Fruit fly (Drosophila melanogaster) S2 (cell line): ENCODE results near the gene Hakai.

Experiments used
- CG8478 ChIP-seq: fragments of >200 bp; optimal IDR thresholded peaks from 2 replicates; lab custom pipeline; 2018
- CTCF ChIP-seq, 2 experiments: fragments of >200 bp; optimal IDR thresholded peaks; 2 replicates each; lab custom pipeline; 2018

Gene Hakai

DNA sequence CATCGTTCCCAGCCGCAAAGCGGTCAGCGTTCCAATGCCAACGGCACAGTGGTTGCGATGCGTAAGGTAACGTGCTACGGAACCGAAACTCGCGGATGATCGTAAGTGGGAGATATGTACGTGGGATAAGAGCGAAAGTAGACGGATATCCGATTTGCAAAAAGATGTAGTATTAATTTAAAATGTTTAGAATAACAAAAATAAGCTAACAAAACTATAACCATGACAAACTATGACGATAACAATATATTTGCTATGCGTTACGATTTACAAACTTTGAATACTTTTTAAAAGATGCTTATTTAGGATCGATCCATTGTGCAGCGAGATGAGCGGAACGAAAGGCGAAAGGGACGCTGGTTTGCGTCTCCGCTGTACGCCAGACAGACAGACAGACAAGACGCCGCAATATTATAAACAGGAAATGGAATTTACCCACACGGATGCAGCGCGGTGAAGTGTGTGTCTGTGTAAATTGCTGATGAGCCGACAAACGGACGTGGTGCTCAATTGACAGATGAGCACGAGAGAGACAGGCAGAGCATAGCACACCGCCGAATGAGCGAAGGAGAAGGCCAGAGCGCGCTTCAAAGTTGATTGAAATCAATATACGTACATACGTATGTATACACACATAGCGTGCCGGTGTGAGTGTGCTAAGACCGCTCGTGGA lies 6.5 kb downstream of the Hakai start:
- TF ChIP-seq CG8478 (lab: Kevin White, UChicago) = no peak
- TF ChIP-seq CTCF (optimal IDR thresholded peaks at IDR 0.05; lab: Kevin White, UChicago) = peak in 1 of 2 experiments; percentile 40

DNA sequence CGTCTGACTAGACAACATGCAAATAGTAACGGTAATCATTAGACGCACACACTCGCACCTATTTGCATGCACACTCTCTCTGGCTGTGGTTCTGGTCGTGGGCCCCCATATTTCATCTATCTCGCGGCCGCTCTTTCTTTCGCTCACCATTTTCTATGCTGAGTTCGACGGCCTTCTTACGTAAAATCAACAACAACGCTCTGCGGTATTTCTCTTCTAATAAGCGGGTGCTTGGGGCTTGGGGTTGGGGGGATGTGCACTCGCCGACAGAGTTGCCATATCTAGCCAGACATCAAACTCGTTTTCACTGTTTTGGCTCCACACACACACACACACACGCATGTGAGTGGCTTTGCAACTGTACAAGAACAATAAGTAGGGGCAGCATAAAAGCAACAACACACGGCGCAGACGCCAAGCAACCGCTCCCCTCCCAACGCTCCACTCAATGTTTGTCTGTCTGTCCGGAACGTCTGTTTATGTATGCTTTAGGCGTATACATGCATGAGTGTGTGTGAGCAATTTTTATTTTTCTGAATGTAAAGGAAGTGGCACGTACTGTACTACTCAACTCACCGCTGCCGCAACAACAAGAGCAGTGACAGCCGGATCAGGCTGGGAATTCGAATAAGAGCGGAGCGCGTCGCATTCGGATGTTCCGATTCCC lies 7.2 kb downstream of the Hakai start:
- TF ChIP-seq CTCF (optimal IDR thresholded peaks at IDR 0.05; lab: Kevin White, UChicago) (no peak), CG8478 (lab: Kevin White, UChicago) (no peak)

DNA sequence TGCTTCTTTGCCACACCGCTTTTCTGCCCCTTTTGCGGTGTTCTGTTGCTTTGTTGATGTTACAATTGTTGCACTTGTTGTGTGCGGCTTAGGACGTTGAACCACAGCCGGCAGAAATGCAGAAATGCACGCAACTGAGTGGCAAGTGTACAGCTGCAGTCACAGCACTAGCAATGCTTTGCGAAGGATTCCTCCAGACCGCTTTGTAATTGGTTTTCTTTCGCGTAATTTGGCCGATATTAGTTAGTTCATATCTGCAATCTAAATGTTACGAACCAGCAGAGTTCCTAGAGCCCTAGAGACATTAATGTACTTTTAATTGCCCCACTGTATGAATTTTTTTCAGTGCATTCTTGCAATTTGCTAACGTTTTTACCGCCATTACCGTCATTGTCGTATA lies 7.9 kb downstream of the Hakai start:
- TF ChIP-seq CTCF (optimal IDR thresholded peaks at IDR 0.05; lab: Kevin White, UChicago) = no peak
- TF ChIP-seq CG8478 (lab: Kevin White, UChicago) = no peak

DNA sequence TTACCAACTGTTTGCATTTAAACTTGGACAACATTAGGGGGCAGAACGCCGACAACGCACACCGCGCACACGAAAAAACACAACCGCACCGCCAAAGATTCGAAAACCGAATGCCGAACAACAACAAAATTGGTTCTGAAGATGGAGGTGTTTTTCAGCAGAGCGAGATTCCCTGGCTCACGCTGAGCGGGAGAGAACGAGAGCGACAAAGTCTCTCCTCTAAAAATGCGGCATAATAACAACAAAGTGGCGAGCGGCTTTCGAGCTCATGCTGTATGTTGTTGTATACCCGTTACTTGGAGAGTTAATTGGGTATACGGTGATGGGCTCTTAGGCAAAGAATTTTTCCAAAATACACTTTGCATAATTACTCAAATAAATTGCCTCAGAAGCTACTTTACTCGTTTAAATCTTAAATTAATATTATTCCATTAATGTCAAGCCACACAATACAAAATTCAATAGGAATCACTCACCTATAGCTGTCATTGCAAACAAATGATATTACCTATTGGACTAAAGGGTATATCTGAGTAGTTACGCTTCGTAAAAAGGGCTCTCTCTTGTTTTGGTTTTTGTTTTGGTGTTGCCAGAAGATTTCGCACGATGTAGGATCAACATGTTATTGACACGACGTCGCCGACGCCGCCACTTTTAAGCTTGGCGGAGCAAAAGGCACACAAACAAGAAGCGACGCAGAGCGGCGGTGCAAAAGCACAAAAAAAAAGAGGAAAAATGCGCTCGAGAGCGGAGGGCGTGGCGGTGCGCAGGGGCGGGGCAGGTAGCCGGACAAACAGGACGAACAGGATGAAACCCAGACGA lies 9.6 kb downstream of the Hakai start:
- TF ChIP-seq CG8478 (lab: Kevin White, UChicago) = no peak
- TF ChIP-seq CTCF (optimal IDR thresholded peaks at IDR 0.05; lab: Kevin White, UChicago) = no peak

DNA sequence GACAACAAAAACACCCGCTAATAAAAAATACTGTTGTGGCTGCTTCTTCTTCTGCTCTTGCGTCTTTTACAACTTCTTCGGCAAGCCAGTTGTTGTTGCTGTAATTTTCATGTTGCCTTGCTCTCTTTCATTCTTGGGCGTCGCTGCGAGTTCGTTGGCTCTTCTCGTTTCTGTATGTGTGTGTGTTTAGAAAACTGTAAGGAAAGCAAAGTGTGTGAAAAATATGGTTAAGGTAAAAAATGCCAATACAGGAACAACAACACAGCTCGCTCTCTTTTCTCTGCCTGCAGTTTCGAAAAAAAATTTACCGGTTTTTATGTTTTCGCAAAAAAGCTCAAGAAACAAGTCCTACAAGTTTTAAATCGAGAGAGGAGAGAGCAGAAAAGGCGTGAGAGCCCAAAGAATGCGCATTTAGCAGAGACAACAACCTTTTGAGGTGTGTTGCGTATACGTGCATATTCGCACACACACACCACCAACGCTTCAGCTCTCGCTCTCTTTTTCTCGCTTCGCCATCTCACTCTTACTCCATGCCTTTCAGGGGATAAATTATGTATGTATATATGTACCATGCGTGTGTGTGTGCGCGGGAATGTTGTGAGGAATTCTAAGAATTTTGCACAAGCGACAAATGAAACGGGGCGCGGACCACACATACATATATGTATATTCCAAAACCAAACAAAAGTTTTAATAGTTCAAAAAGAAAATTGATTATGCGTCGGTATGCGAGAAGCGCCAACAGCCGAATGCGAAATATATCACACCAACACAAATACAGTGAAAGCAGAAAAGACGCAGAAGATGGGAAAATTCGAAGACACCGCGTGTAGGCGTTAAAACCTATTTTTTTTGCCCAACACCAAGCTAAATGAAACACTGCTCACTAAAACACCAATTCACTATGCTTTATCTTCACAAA lies 10.4 kb downstream of the Hakai start:
- no peak for TF ChIP-seq CG8478 (lab: Kevin White, UChicago)
- TF ChIP-seq CTCF (optimal IDR thresholded peaks at IDR 0.05; lab: Kevin White, UChicago) = no peak

DNA sequence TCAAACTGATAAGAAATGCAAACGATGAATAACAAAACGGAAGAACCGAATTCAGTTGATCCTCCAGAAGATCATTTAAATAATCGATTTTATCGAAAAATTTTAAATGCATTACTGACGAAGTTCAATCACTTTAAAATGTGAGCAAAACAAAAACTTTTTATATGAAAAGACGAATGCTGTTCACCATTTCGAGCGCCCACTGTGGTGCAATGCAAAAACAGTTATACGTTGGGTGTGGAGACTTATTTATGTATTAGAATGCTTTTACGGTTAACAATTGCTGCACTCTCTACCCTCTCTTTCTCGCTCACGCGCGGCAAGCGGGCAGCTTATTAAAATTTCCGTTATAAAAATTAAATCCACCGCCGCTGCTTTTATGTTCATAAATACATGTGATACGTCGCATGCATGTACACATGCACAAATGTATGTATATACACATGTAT lies 11.4 kb downstream of the Hakai start:
- TF ChIP-seq CTCF (optimal IDR thresholded peaks at IDR 0.05; lab: Kevin White, UChicago) = no peak

DNA sequence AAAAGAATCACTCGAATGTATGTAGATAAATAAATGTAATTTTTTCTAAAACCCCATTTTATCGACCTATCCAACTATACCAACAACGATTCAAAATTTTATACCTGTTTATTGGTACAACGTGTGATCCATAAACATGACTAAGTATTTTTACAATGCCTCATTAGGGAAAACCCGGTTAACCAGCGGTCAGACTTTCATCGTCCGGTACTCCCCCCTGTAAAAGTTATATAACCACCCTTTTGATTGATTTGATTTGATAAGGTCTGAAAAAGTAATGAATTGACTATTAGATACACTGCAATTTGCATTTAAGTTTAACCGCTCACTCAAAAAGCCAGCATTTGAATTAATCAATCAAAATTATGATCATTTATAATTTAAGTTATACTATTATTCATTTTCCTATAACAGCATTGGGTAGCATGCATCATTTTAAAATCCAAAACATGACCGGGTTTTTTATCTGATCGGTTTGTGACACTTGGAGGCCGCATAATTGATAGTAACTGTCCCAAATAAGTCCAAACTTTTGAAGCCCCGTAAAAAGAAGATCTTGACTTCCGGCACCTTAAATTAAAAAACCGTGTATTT lies 14.9 kb downstream of the Hakai start:
- TF ChIP-seq CG8478 (lab: Kevin White, UChicago) (no peak), CTCF (optimal IDR thresholded peaks at IDR 0.05; lab: Kevin White, UChicago) (no peak)

DNA sequence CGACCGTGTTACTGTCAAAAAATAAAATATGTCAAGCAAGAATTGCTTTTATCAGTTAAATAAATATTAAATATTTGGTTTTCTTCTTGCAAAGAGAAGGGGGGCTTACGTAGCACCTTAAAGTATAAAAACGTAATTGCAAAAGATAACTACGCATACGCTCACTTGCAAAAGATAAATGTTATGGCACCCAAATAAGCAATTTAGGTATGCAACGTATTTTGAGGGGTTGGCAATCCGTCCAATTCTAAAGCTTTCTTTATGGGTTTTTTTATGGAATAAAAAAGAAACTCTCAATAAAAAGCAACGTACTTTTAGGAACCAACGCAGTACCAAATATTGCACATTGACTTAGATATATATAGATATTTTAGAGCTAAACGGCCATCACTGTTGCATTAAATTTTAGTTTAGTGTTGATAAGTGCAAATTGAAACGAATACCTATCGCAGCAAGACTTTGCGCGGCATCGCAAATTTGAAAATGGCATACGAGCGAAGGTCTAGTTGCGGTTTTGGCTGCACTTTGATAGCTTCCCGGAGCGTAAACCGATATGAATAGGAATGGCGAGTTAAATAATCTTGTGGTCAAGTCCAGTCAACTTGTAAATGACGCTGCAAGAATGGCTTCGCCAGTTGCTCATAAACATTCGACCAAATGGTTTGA lies 16.9 kb downstream of the Hakai start, which contains the start of gene CG13077:
TSS of gene CG13077 (plus strand) at position 631 of the 666 bp plus-strand sequence.
- TF ChIP-seq CTCF (optimal IDR thresholded peaks at IDR 0.05; lab: Kevin White, UChicago) (no peak), CG8478 (lab: Kevin White, UChicago) (no peak)

DNA sequence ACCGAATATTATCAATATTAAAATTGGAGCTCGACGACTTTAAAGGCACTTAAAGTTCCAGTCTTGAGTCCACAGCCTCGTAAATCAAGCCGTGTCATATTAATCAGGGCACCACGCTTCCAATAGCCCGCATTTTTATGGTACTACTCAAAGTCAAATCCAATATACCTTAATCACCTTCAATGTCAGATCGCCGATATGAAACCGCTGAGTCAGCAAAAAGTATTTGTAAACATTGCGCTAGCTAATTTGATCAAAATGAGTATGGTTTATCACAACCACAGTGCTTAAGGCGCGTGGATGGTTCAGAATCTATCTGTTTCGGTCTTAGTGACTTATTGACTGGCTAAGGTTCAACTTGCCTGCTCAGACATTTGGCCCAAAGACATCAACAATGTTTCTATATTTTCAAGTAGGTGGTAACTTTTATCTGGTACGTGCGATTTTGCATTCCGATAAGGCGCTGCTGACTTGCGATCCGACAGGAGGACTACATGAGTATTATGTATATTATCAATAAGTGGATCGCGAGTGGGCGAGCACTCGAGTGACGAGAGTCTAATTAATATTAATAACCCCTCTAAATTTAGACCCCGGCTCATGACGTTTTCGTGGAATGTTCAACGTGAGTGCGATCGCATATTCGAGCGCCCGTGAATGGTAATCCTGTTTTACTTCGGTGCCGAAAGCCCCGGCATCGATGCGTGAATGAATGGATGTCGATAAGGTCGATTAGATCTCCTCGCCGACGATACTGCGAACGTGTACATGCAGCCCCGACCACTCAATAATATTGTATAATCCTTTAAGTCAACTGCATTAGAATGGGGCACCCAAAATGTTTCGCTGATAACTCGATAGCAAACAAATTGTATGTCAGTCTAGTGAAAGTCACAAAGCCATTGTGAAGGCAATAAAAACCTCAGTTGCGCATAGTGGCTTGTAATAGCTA lies 19.0 kb downstream of the Hakai start, which contains the start of gene CG13078:
TSS of gene CG13078 (plus strand) at position 902 of the 952 bp plus-strand sequence.
- TF ChIP-seq CG8478 (lab: Kevin White, UChicago) (no peak), CTCF (optimal IDR thresholded peaks at IDR 0.05; lab: Kevin White, UChicago) (no peak)

DNA sequence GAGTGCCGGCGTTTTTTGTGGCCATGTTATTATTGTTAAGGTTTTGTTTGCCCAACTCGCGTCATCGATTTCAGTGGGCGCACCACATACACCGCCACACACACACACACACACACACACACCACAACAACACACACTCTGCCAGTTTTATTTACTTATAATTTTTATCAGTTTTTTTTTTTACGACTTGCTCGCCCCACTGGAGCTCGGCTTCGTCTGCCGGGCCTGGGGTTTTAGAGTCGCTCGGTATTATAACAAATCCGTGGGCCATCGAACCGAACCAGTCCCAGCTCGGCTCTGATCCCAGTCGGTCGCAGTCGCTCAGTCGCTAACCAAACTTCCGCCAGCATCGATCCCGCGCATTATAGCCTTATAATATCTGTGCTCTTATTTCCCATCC lies 32.9 kb downstream of the Hakai start:
- TF ChIP-seq CTCF (optimal IDR thresholded peaks at IDR 0.05; lab: Kevin White, UChicago) (no peak), CG8478 (lab: Kevin White, UChicago) (no peak)

DNA sequence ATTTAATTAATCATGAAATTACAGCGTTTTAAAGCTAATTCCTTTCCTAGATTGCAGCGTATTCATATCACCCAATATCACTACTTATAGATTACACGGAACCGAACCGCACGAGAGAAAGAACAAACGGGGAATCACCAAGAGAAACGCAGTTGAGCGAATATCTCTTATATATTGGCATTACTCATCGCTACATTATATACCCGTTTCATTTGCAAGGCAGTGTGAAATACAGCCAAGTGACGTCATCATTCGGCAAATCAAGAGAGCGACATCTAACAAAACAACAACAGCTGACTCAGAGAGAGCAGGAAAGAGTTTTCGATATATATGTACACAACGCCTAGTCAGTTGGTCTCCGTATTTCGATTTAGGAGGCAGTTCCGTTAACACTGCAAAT lies 34.1 kb downstream of the Hakai start, which contains the start of gene Tep4:
TSS of gene Tep4 (plus strand) at position 350 of the 400 bp plus-strand sequence.
- TF ChIP-seq CTCF (optimal IDR thresholded peaks at IDR 0.05; lab: Kevin White, UChicago) (no peak), CG8478 (lab: Kevin White, UChicago) (no peak)
